Worm (Caenorhabditis elegans) whole organism, L1 larva: Measurements from ENCODE around the gene grl-25.

Experiments
- C34B4.2 ChIP-seq: sonication (generic microtip); optimal IDR thresholded peaks from 2 replicates; lab custom pipeline; 2017; ENCODE audit warnings: mild to moderate bottlenecking, missing genetic modification characterization, missing compliant biosample characterization
- F16B12.6 ChIP-seq: fragments of 150-350 bp; optimal IDR thresholded peaks from 2 replicates; lab custom pipeline; 2014; ENCODE audit warnings: missing biosample characterization, missing genetic modification characterization
- aha-1 ChIP-seq: fragments of 150-350 bp; optimal IDR thresholded peaks from 2 replicates; lab custom pipeline; 2014; ENCODE audit warnings: missing biosample characterization, missing genetic modification characterization
- aly-2 ChIP-seq: fragments of 150-350 bp; optimal IDR thresholded peaks from 2 replicates; lab custom pipeline; 2014; ENCODE audit warnings: missing biosample characterization, missing genetic modification characterization
- ama-1 ChIP-seq: fragments of 150-350 bp; optimal IDR thresholded peaks from 2 replicates; lab custom pipeline; 2014
- blmp-1 ChIP-seq: fragments of 150-350 bp; optimal IDR thresholded peaks from 2 replicates; lab custom pipeline; 2014; ENCODE audit warnings: missing biosample characterization, missing genetic modification characterization
- ceh-8 ChIP-seq: fragments of 200-800 bp; sonication (Bioruptor generic); optimal IDR thresholded peaks from 2 replicates; lab custom pipeline; 2018; ENCODE audit warnings: mild to moderate bottlenecking, missing genetic modification characterization, moderate library complexity, missing compliant biosample characterization
- ceh-82 ChIP-seq, 3 experiments: fragments of 150-350 bp in 1 of 3; sonication (generic microtip) in 2 of 3; optimal IDR thresholded peaks; 2 replicates each; lab custom pipeline; 2014 to 2017; ENCODE audit warnings: missing biosample characterization in 3 of 3, missing genetic modification characterization in 3 of 3
- ceh-88 ChIP-seq: fragments of 200-800 bp; sonication (Bioruptor generic); IDR thresholded peaks from 2 replicates; pipeline ENCODE4 v1.3.6; 2022; ENCODE audit warnings: missing genetic modification characterization, missing compliant biosample characterization
- ceh-90 ChIP-seq: sonication (generic microtip); optimal IDR thresholded peaks from 2 replicates; lab custom pipeline; 2016; ENCODE audit warnings: missing genetic modification characterization, missing compliant biosample characterization
- ces-1 ChIP-seq: fragments of 150-350 bp; optimal IDR thresholded peaks from 2 replicates; lab custom pipeline; 2014; ENCODE audit warnings: missing biosample characterization, missing genetic modification reagents, missing genetic modification characterization
- dpl-1 ChIP-seq, 3 experiments: fragments of 150-350 bp in 2 of 3; sonication (generic microtip) in 1 of 3; optimal IDR thresholded peaks; 2 replicates each; lab custom pipeline; 2014 to 2017; ENCODE audit warnings: missing biosample characterization in 3 of 3, missing genetic modification characterization in 3 of 3, missing genetic modification reagents in 3 of 3
- egl-13 ChIP-seq: sonication (generic microtip); optimal IDR thresholded peaks from 2 replicates; lab custom pipeline; 2016; ENCODE audit warnings: missing genotype, missing genetic modification reagents, missing genetic modification characterization, missing compliant biosample characterization
- elt-2 ChIP-seq: sonication (generic microtip); optimal IDR thresholded peaks from 2 replicates; lab custom pipeline; 2016; ENCODE audit warnings: missing genetic modification characterization, mild to moderate bottlenecking, inconsistent platforms, missing compliant biosample characterization, missing genetic modification reagents
- ets-5 ChIP-seq: fragments of 200-800 bp; sonication (Bioruptor generic); IDR thresholded peaks from 2 replicates; pipeline ENCODE4 v1.3.6; 2022; ENCODE audit warnings: missing genetic modification characterization, missing compliant biosample characterization
- fkh-10 ChIP-seq: sonication (generic microtip); optimal IDR thresholded peaks from 2 replicates; lab custom pipeline; 2017; ENCODE audit warnings: missing biosample characterization, missing genetic modification reagents, missing genetic modification characterization
- fkh-8 ChIP-seq: sonication (generic microtip); optimal IDR thresholded peaks from 2 replicates; lab custom pipeline; 2016; ENCODE audit warnings: mild to moderate bottlenecking, missing genetic modification characterization, missing compliant biosample characterization
- jun-1 ChIP-seq: fragments of 150-350 bp; optimal IDR thresholded peaks from 2 replicates; lab custom pipeline; 2014; ENCODE audit warnings: missing biosample characterization, missing genetic modification reagents, missing genetic modification characterization
- lin-14 ChIP-seq: fragments of 200-800 bp; sonication (Bioruptor generic); optimal IDR thresholded peaks from 2 replicates; lab custom pipeline; 2018; ENCODE audit warnings: mild to moderate bottlenecking, missing genetic modification characterization, moderate library complexity, missing compliant biosample characterization
- lin-35 ChIP-seq, 2 experiments: fragments of 150-350 bp; optimal IDR thresholded peaks; 2 replicates each; lab custom pipeline; 2014; ENCODE audit warnings: missing biosample characterization in 2 of 2, missing genetic modification characterization in 2 of 2, missing genetic modification reagents in 2 of 2
- lin-39 ChIP-seq: fragments of 150-350 bp; optimal IDR thresholded peaks from 2 replicates; lab custom pipeline; 2014; ENCODE audit warnings: missing biosample characterization, missing genetic modification reagents, missing genetic modification characterization
- mdl-1 ChIP-seq, 2 experiments: fragments of 150-350 bp; optimal IDR thresholded peaks; 2 replicates each; lab custom pipeline; 2014 to 2017; ENCODE audit warnings: missing biosample characterization in 2 of 2, missing genetic modification characterization in 2 of 2, inconsistent platforms in 1 of 2
- mef-2 ChIP-seq: fragments of 150-350 bp; optimal IDR thresholded peaks from 2 replicates; lab custom pipeline; 2014; ENCODE audit warnings: missing biosample characterization, missing genetic modification characterization
- nhr-11 ChIP-seq: fragments of 150-350 bp; optimal IDR thresholded peaks from 2 replicates; lab custom pipeline; 2014; ENCODE audit warnings: missing biosample characterization, missing genetic modification characterization
- nhr-20 ChIP-seq: sonication (generic microtip); optimal IDR thresholded peaks from 2 replicates; lab custom pipeline; 2016; ENCODE audit warnings: mild to moderate bottlenecking, missing genetic modification characterization, missing compliant biosample characterization
- nhr-76 ChIP-seq: sonication (generic microtip); optimal IDR thresholded peaks from 2 replicates; lab custom pipeline; 2017; ENCODE audit warnings: missing biosample characterization, missing genetic modification characterization
- nhr-77 ChIP-seq: fragments of 150-350 bp; optimal IDR thresholded peaks from 2 replicates; lab custom pipeline; 2014; ENCODE audit warnings: missing biosample characterization, missing genetic modification characterization
- nhr-84 ChIP-seq: sonication (generic microtip); optimal IDR thresholded peaks from 2 replicates; lab custom pipeline; 2017; ENCODE audit warnings: missing biosample characterization, missing genetic modification characterization
- nhr-85 ChIP-seq: sonication (generic microtip); peaks from one replicate; lab custom pipeline; 2016; ENCODE audit warnings: missing genetic modification characterization, inconsistent platforms, missing compliant biosample characterization
- nhr-90 ChIP-seq: sonication (generic microtip); optimal IDR thresholded peaks from 2 replicates; lab custom pipeline; 2016; ENCODE audit warnings: mild to moderate bottlenecking, missing genetic modification characterization, missing compliant biosample characterization; ENCODE audit not compliant: poor library complexity
- pax-3 ChIP-seq: fragments of 200-800 bp; sonication (Bioruptor generic); optimal IDR thresholded peaks from 2 replicates; lab custom pipeline; 2018; ENCODE audit warnings: mild to moderate bottlenecking, missing genetic modification characterization, moderate library complexity, missing compliant biosample characterization
- skn-1 ChIP-seq: fragments of 150-350 bp; optimal IDR thresholded peaks from 2 replicates; lab custom pipeline; 2014; ENCODE audit warnings: missing biosample characterization, missing genetic modification characterization
- snpc-4 ChIP-seq: fragments of 150-350 bp; optimal IDR thresholded peaks from 2 replicates; lab custom pipeline; 2014; ENCODE audit warnings: missing biosample characterization, missing genetic modification characterization
- snu-23 ChIP-seq: sonication (generic microtip); optimal IDR thresholded peaks from 2 replicates; lab custom pipeline; 2016; ENCODE audit warnings: missing genetic modification characterization, missing compliant biosample characterization
- sox-4 ChIP-seq: sonication (generic microtip); optimal IDR thresholded peaks from 2 replicates; lab custom pipeline; 2016; ENCODE audit warnings: missing genetic modification characterization, missing compliant biosample characterization
- sptf-1 ChIP-seq: fragments of 150-350 bp; optimal IDR thresholded peaks from 2 replicates; lab custom pipeline; 2014; ENCODE audit warnings: missing biosample characterization, missing genetic modification characterization
- sup-37 ChIP-seq: fragments of 200-800 bp; sonication (Bioruptor generic); optimal IDR thresholded peaks from 2 replicates; lab custom pipeline; 2018; ENCODE audit warnings: mild to moderate bottlenecking, missing genetic modification characterization, missing compliant biosample characterization
- swsn-7 ChIP-seq: sonication (generic microtip); optimal IDR thresholded peaks from 2 replicates; lab custom pipeline; 2016; ENCODE audit warnings: missing genetic modification characterization, missing compliant biosample characterization
- tbx-2 ChIP-seq: sonication (generic microtip); optimal IDR thresholded peaks from 2 replicates; lab custom pipeline; 2016; ENCODE audit warnings: missing genetic modification characterization, missing compliant biosample characterization
- unc-62 ChIP-seq: fragments of 150-350 bp; optimal IDR thresholded peaks from 2 replicates; lab custom pipeline; 2014; ENCODE audit warnings: missing biosample characterization, missing genetic modification reagents, missing genetic modification characterization
- zag-1 ChIP-seq: fragments of 150-350 bp; optimal IDR thresholded peaks from 2 replicates; lab custom pipeline; 2014; ENCODE audit warnings: missing biosample characterization, missing genetic modification characterization
- ztf-11 ChIP-seq, 2 experiments: sonication (generic microtip); optimal IDR thresholded peaks; 2 replicates each; lab custom pipeline; 2016 to 2017; ENCODE audit warnings: missing genetic modification characterization in 2 of 2, missing biosample characterization in 1 of 2, missing compliant biosample characterization in 1 of 2

The grl-25 gene

DNA sequence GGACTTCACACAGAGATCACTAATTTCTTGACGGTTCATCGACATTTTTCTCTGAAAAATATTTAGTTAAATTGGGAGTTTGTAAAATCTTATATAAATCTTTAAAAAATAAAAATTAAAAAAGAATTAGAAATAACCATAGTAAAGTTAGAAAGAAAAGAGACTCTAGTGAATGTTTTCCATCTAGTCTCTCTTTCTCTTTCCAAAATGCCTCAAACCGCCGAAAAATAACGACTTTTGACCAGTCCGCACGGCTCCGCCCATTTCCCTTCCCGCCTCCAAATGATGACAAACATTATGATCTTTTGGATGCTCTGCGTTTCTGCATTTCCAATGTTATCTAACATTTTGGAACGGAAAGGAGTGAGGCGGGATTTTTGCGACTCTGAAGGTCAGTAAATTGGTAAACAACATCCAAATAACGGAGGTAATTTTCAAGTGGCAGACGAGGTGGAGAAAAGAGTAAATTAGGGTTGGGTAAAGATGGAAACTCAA is 38.8 kb upstream of the grl-25 start, which contains the start of gene glb-1 (continued):
- TF ChIP-seq elt-2 (tag; lab: Kevin White, UChicago) (no peak), nhr-20 (peak; percentile 67), egl-13 (tag; lab: Kevin White, UChicago) (no peak), snu-23 (peak; percentile 30), ceh-8 (GFP tag; lab: Kevin White, UChicago) (no peak), zag-1 (no peak), ces-1 (no peak), skn-1 (tag; lab: Kevin White, UChicago) (peak; percentile 85), nhr-90 (tag; lab: Kevin White, UChicago) (no peak), aly-2 (tag; lab: Kevin White, UChicago) (no peak), nhr-84 (tag; lab: Kevin White, UChicago) (no peak), ama-1 (no peak), sox-4 (no peak), jun-1 (tag; lab: Kevin White, UChicago) (no peak), F16B12.6 (tag; lab: Kevin White, UChicago) (no peak), pax-3 (tag; lab: Kevin White, UChicago) (no peak), aha-1 (tag; lab: Kevin White, UChicago) (no peak), nhr-11 (tag; lab: Kevin White, UChicago) (no peak), ztf-11 (tag; optimal IDR thresholded peaks at IDR 0.05; lab: Kevin White, UChicago) (no peak), lin-14 (GFP tag; lab: Kevin White, UChicago) (peak; percentile 72), C34B4.2 (no peak), sup-37 (GFP tag; lab: Kevin White, UChicago) (no peak), blmp-1 (tag; lab: Kevin White, UChicago) (peak; percentile 69), nhr-76 (tag; lab: Kevin White, UChicago) (no peak), nhr-77 (tag; lab: Kevin White, UChicago) (no peak), fkh-8 (tag; lab: Kevin White, UChicago) (no peak), ets-5 (GFP tag; lab: Robert Waterston, UW) (no peak), ceh-90 (tag; lab: Kevin White, UChicago) (no peak), dpl-1 (GFP tag; optimal IDR thresholded peaks at IDR 0.05; lab: Kevin White, UChicago) (peak in 2 of 3 experiments; percentile 8 to 25), mdl-1 (tag; optimal IDR thresholded peaks at IDR 0.05; lab: Kevin White, UChicago) (no peak), lin-35 (GFP tag; optimal IDR thresholded peaks at IDR 0.05; lab: Kevin White, UChicago) (no peak), ceh-88 (GFP tag; lab: Robert Waterston, UW) (no peak), ceh-82 (tag; optimal IDR thresholded peaks at IDR 0.05; lab: Kevin White, UChicago) (no peak), tbx-2 (tag; lab: Kevin White, UChicago) (no peak), lin-39 (no peak), mef-2 (tag; lab: Kevin White, UChicago) (no peak), nhr-85 (tag; lab: Kevin White, UChicago) (peak; percentile 81), sptf-1 (tag; lab: Kevin White, UChicago) (no peak), swsn-7 (tag; lab: Kevin White, UChicago) (no peak)

DNA sequence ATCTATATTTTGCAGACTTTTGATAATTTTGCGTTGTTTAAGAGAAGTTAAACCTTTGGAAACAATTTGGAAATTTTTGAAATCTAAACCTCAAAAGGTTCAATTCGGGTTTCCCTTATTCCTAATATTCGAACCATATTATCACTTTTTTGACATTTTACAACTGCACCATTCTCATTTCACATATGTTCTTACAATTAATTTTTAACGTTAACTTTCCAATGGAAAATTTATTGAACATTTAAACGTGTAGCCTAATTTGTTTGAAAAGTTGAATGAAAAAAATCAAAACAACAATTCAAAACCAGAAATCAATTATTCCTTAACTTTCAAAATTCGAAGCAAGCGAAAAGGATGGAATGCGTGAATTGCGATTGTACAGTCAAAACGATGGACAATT is 38.2 kb upstream of the grl-25 start, which contains the start of gene ZK637.12:
ZK637.12 (plus strand) TSS at position 301 of the 400 bp plus-strand sequence.
- TF ChIP-seq unc-62 (GFP tag; lab: Kevin White, UChicago): no peak
- TF ChIP-seq F16B12.6 (tag; lab: Kevin White, UChicago): no peak
- TF ChIP-seq aha-1 (tag; lab: Kevin White, UChicago): no peak
- TF ChIP-seq, all 84 proteins: peak for 0

DNA sequence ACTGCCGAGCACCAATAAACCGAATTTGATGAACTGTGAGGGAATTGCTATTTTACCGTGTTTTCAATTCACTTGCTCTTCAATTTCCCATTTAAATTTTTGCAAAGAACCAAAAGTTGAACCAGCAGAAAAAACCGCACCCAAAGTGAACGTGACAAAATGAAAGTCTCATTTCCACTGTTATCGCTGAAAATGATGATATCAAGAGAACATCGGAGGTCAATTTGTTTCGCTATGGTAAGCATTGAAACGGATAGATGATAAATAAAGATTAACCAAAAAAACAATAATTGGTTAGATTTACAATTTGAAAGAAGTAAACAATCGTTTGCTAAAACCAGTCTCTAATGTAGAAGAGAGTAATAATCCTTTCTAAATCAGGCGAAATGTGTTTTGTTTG is 36.6 kb upstream of the grl-25 start:
- no peak for TF ChIP-seq snpc-4 (tag; lab: Kevin White, UChicago)
- TF ChIP-seq nhr-85 (tag; lab: Kevin White, UChicago): peak; percentile 51
- TF ChIP-seq blmp-1 (tag; lab: Kevin White, UChicago): peak; percentile 31
- no peak for TF ChIP-seq fkh-10 (GFP tag; lab: Kevin White, UChicago)
- TF ChIP-seq, all 84 proteins: peak for 2
